Fruit fly (Drosophila melanogaster) whole organism, embryonic: Measurements from ENCODE around the gene mRpL20.

ENCODE experiments used
- Aef1 ChIP-seq: fragments of 200-800 bp; sonication (Bioruptor generic); IDR thresholded peaks from 3 replicates; pipeline ENCODE4 v1.3.6; 2022; ENCODE audit warnings: missing biosample characterization, missing genetic modification characterization
- Atf6 ChIP-seq: fragments of 200-800 bp; sonication (Bioruptor generic); IDR thresholded peaks from 2 replicates; pipeline ENCODE4 v1.3.6; 2022; ENCODE audit warnings: missing biosample characterization, missing genetic modification characterization
- Bdp1 ChIP-seq: fragments of 200-800 bp; sonication (Bioruptor generic); optimal IDR thresholded peaks from 3 replicates; lab custom pipeline; 2016; ENCODE audit warnings: missing biosample characterization, missing genetic modification characterization
- CG10147 ChIP-seq: fragments of 200-800 bp; sonication (Bioruptor generic); optimal IDR thresholded peaks from 2 replicates; lab custom pipeline; 2019; ENCODE audit warnings: missing biosample characterization, mild to moderate bottlenecking, missing genetic modification characterization, moderate library complexity
- CG10274 ChIP-seq: fragments of 200-800 bp; sonication (Bioruptor generic); optimal IDR thresholded peaks from 3 replicates; lab custom pipeline; 2017; ENCODE audit warnings: missing biosample characterization, mild to moderate bottlenecking, missing genetic modification characterization
- CG10431 ChIP-seq: fragments of 200-800 bp; sonication (Bioruptor generic); optimal IDR thresholded peaks from 3 replicates; lab custom pipeline; 2018; ENCODE audit warnings: missing biosample characterization, mild to moderate bottlenecking, missing genetic modification characterization
- CG10979 ChIP-seq: fragments of 200-800 bp; sonication (Bioruptor generic); optimal IDR thresholded peaks from 2 replicates; lab custom pipeline; 2018; ENCODE audit warnings: missing biosample characterization, mild to moderate bottlenecking, missing genetic modification characterization, moderate library complexity
- CG12155 ChIP-seq: fragments of 200-800 bp; sonication (Bioruptor generic); optimal IDR thresholded peaks from 3 replicates; lab custom pipeline; 2016; ENCODE audit warnings: missing biosample characterization, missing genetic modification characterization
- CG12219 ChIP-seq: fragments of 200-800 bp; sonication (Bioruptor generic); optimal IDR thresholded peaks from 3 replicates; lab custom pipeline; 2018; ENCODE audit warnings: missing biosample characterization, mild to moderate bottlenecking, missing genetic modification characterization
- CG12299 ChIP-seq: fragments of 200-800 bp; sonication (Bioruptor generic); optimal IDR thresholded peaks from 2 replicates; lab custom pipeline; 2018; ENCODE audit warnings: missing biosample characterization, mild to moderate bottlenecking, missing genetic modification characterization
- CG12391 ChIP-seq: fragments of 200-800 bp; sonication (Bioruptor generic); optimal IDR thresholded peaks from 3 replicates; lab custom pipeline; 2018; ENCODE audit warnings: missing biosample characterization, mild to moderate bottlenecking, missing genetic modification characterization, moderate library complexity
- CG12659 ChIP-seq: fragments of 200-800 bp; sonication (Bioruptor generic); optimal IDR thresholded peaks from 3 replicates; lab custom pipeline; 2017; ENCODE audit warnings: mild to moderate bottlenecking, missing biosample characterization, missing genetic modification reagents, missing genetic modification characterization
- CG14050 ChIP-seq: fragments of 200-800 bp; sonication (Bioruptor generic); IDR thresholded peaks from 3 replicates; pipeline ENCODE4 v1.3.6; 2022; ENCODE audit warnings: missing biosample characterization, missing genetic modification characterization
- CG1647 ChIP-seq: fragments of 200-800 bp; sonication (Bioruptor generic); optimal IDR thresholded peaks from 3 replicates; lab custom pipeline; 2016; ENCODE audit warnings: missing biosample characterization, missing genetic modification characterization
- CG17612 ChIP-seq: fragments of 200-800 bp; sonication (Bioruptor generic); IDR thresholded peaks from 2 replicates; pipeline ENCODE4 v1.3.6; 2022; ENCODE audit warnings: missing biosample characterization, missing genetic modification characterization
- CG18764 ChIP-seq: fragments of 200-800 bp; sonication (Bioruptor generic); optimal IDR thresholded peaks from 3 replicates; lab custom pipeline; 2016; ENCODE audit warnings: missing biosample characterization, missing genetic modification characterization
- CG32532 ChIP-seq: fragments of 200-800 bp; sonication (Bioruptor generic); IDR thresholded peaks from 2 replicates; pipeline ENCODE4 v1.3.6; 2022; ENCODE audit warnings: missing biosample characterization, missing genetic modification characterization
- CG32772 ChIP-seq: fragments of 200-800 bp; sonication (Bioruptor generic); IDR thresholded peaks from 2 replicates; pipeline ENCODE4 v1.3.6; 2022; ENCODE audit warnings: missing biosample characterization, missing genetic modification characterization
- CG3726 ChIP-seq: fragments of 200-800 bp; sonication (Bioruptor generic); IDR thresholded peaks from 3 replicates; pipeline ENCODE4, ENCODE4 v1.3.6; 2022; ENCODE audit warnings: missing biosample characterization, missing genetic modification characterization
- CG4360 ChIP-seq: fragments of 200-800 bp; sonication (Bioruptor generic); IDR thresholded peaks from 2 replicates; pipeline ENCODE4 v1.3.6; 2022; ENCODE audit warnings: missing biosample characterization, missing genetic modification characterization
- CG4730 ChIP-seq: fragments of 200-800 bp; sonication (Bioruptor generic); IDR thresholded peaks from 2 replicates; pipeline ENCODE4 v1.3.6; 2022; ENCODE audit warnings: missing biosample characterization, missing genetic modification characterization
- CG6854 ChIP-seq: fragments of 200-800 bp; sonication (Bioruptor generic); optimal IDR thresholded peaks from 3 replicates; lab custom pipeline; 2017; ENCODE audit warnings: missing biosample characterization, mild to moderate bottlenecking, missing genetic modification characterization
- CG7556 ChIP-seq: fragments of 200-800 bp; sonication (Bioruptor generic); optimal IDR thresholded peaks from 2 replicates; lab custom pipeline; 2017; ENCODE audit warnings: missing biosample characterization, mild to moderate bottlenecking, missing genetic modification characterization
- CG8478 ChIP-seq: fragments of >200 bp; optimal IDR thresholded peaks from 2 replicates; lab custom pipeline; 2018
- CG9932 ChIP-seq: fragments of 200-800 bp; sonication (Bioruptor generic); IDR thresholded peaks from 2 replicates; pipeline ENCODE4 v1.3.6; 2022; ENCODE audit warnings: missing biosample characterization, missing genetic modification characterization
- Dfd ChIP-seq, 2 experiments: fragments of >200 bp; optimal IDR thresholded peaks; 2 replicates each; lab custom pipeline; 2017; ENCODE audit warnings: missing biosample characterization in 2 of 2, missing genetic modification characterization in 2 of 2
- HHEX ChIP-seq: fragments of 200-800 bp; sonication (Bioruptor generic); optimal IDR thresholded peaks from 3 replicates; lab custom pipeline; 2017; ENCODE audit warnings: missing biosample characterization, mild to moderate bottlenecking, missing genetic modification characterization, missing genetic modification reagents
- Lpt ChIP-seq: fragments of >200 bp; optimal IDR thresholded peaks from 2 replicates; lab custom pipeline; 2018; ENCODE audit warnings: missing biosample characterization, missing genetic modification characterization
- MTF-1 ChIP-seq: fragments of 200-800 bp; sonication (Bioruptor generic); optimal IDR thresholded peaks from 2 replicates; lab custom pipeline; 2018; ENCODE audit warnings: missing biosample characterization, mild to moderate bottlenecking, missing genetic modification characterization, borderline replicate concordance
- Med ChIP-seq: fragments of 200-800 bp; sonication (Bioruptor generic); peaks from one replicate; lab custom pipeline; 2016; ENCODE audit warnings: missing biosample characterization, missing genetic modification characterization, mild to moderate bottlenecking, inconsistent platforms, moderate library complexity
- NC2β ChIP-seq: fragments of 200-800 bp; sonication (Bioruptor generic); optimal IDR thresholded peaks from 2 replicates; lab custom pipeline; 2016; ENCODE audit warnings: missing biosample characterization, missing genetic modification characterization
- PHDP ChIP-seq: fragments of 200-800 bp; sonication (Bioruptor generic); optimal IDR thresholded peaks from 3 replicates; lab custom pipeline; 2018; ENCODE audit warnings: missing biosample characterization, mild to moderate bottlenecking, missing genetic modification characterization, moderate library complexity
- Trl ChIP-seq, 3 experiments: fragments of >200 bp in 2 of 3; fragments of 200-800 bp in 1 of 3; sonication (Bioruptor generic) in 1 of 3; optimal IDR thresholded peaks; 2 replicates in 1 of 3; 3 replicates in 2 of 3; lab custom pipeline; 2016 to 2017; ENCODE audit warnings: missing biosample characterization in 1 of 3, missing genetic modification characterization in 1 of 3
- YL-1 ChIP-seq: fragments of 200-800 bp; sonication (Bioruptor generic); optimal IDR thresholded peaks from 3 replicates; lab custom pipeline; 2017; ENCODE audit warnings: missing biosample characterization, mild to moderate bottlenecking, missing genetic modification characterization
- ac ChIP-seq: fragments of 200-800 bp; sonication (Bioruptor generic); optimal IDR thresholded peaks from 3 replicates; lab custom pipeline; 2017; ENCODE audit warnings: missing biosample characterization, mild to moderate bottlenecking, missing genetic modification characterization
- ci ChIP-seq: fragments of 200-800 bp; sonication (Bioruptor generic); IDR thresholded peaks from 3 replicates; pipeline ENCODE4 v1.3.6; 2022; ENCODE audit warnings: missing biosample characterization, missing genetic modification characterization
- dmrt11E ChIP-seq: fragments of 200-800 bp; sonication (Bioruptor generic); optimal IDR thresholded peaks from 3 replicates; lab custom pipeline; 2018; ENCODE audit warnings: missing biosample characterization, mild to moderate bottlenecking, missing genetic modification characterization, moderate library complexity
- dmrt99B ChIP-seq: fragments of 200-800 bp; sonication (Bioruptor generic); optimal IDR thresholded peaks from 2 replicates; lab custom pipeline; 2018; ENCODE audit warnings: missing biosample characterization, mild to moderate bottlenecking, missing genetic modification characterization, moderate library complexity
- gce ChIP-seq: fragments of 200-800 bp; sonication (Bioruptor generic); IDR thresholded peaks from 3 replicates; pipeline ENCODE4 v1.3.6; 2022; ENCODE audit warnings: missing biosample characterization, missing genetic modification characterization
- jumu ChIP-seq: fragments of 200-800 bp; sonication (Bioruptor generic); optimal IDR thresholded peaks from 3 replicates; lab custom pipeline; 2016; ENCODE audit warnings: missing biosample characterization, missing genetic modification characterization
- lov ChIP-seq, 2 experiments: fragments of 200-800 bp in 1 of 2; fragments of >200 bp in 1 of 2; sonication (Bioruptor generic) in 1 of 2; IDR thresholded peaks in 1 of 2; optimal IDR thresholded peaks in 1 of 2; 2 replicates in 1 of 2; 3 replicates in 1 of 2; pipeline versions ENCODE4 v1.3.6 to Lab custom; 2017 to 2022; ENCODE audit warnings: missing biosample characterization in 1 of 2, missing genetic modification characterization in 1 of 2
- nom ChIP-seq: fragments of 200-800 bp; sonication (Bioruptor generic); optimal IDR thresholded peaks from 2 replicates; lab custom pipeline; 2017; ENCODE audit warnings: missing biosample characterization, missing genetic modification characterization, mild to moderate bottlenecking, moderate library complexity, missing genetic modification reagents
- pfk ChIP-seq: fragments of 200-800 bp; sonication (Bioruptor generic); optimal IDR thresholded peaks from 2 replicates; lab custom pipeline; 2018; ENCODE audit warnings: missing biosample characterization, mild to moderate bottlenecking, missing genetic modification characterization, moderate library complexity
- schlank ChIP-seq: fragments of 200-800 bp; sonication (Bioruptor generic); optimal IDR thresholded peaks from 2 replicates; lab custom pipeline; 2018; ENCODE audit warnings: missing biosample characterization, mild to moderate bottlenecking, missing genetic modification characterization
- sd ChIP-seq: fragments of 200-800 bp; sonication (Bioruptor generic); optimal IDR thresholded peaks from 3 replicates; lab custom pipeline; 2018; ENCODE audit warnings: missing biosample characterization, mild to moderate bottlenecking, missing genetic modification characterization, moderate library complexity
- seq ChIP-seq: fragments of 200-800 bp; sonication (Bioruptor generic); IDR thresholded peaks from 2 replicates; pipeline ENCODE4 v1.3.6; 2022; ENCODE audit warnings: missing biosample characterization, missing genetic modification characterization
- sim ChIP-seq: fragments of 200-800 bp; sonication (Bioruptor generic); IDR thresholded peaks from 2 replicates; pipeline ENCODE4 v1.3.6; 2022; ENCODE audit warnings: missing biosample characterization, missing genetic modification characterization
- so ChIP-seq: fragments of 200-800 bp; sonication (Bioruptor generic); IDR thresholded peaks from 3 replicates; pipeline ENCODE4 v1.3.6; 2022; ENCODE audit warnings: missing biosample characterization, missing genetic modification characterization
- stc ChIP-seq: fragments of 200-800 bp; sonication (Bioruptor generic); IDR thresholded peaks from 2 replicates; pipeline ENCODE4 v1.3.6; 2022; ENCODE audit warnings: missing biosample characterization, missing genetic modification characterization
- sug ChIP-seq: fragments of 200-800 bp; optimal IDR thresholded peaks from 2 replicates; lab custom pipeline; 2019; ENCODE audit warnings: missing biosample characterization, mild to moderate bottlenecking, missing genetic modification characterization, moderate library complexity
- trem ChIP-seq: fragments of 200-800 bp; optimal IDR thresholded peaks from 3 replicates; lab custom pipeline; 2019; ENCODE audit warnings: missing biosample characterization, mild to moderate bottlenecking, missing genetic modification characterization, moderate library complexity

mRpL20 gene

DNA sequence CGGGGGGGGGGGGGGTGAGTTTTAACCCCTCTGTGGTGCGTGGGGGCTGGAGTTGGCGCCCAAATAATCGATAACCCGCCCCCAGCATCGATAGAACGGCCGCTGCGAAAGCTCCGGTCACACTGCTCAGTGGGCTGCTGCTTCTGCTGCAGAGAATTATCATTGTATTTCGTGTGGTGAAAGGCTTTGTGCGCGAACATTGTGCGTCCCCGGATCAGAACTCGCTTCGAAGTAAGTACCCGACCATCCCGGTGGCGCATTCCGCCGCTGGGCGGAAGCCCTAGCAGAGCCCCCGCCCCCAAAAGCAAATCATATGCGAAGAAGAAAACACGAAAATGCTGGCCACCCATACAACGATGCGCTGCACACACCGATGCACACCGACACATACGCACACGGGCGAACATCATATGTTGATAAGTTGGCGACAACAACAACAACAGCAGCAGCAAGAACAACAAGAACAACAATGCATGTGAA is 26.7 kb upstream of the mRpL20 start, which contains the start of gene Syx13 (continued):
- TF ChIP-seq CG12219 (GFP tag; lab: Kevin White, UChicago) (no peak), Dfd (GFP tag; optimal IDR thresholded peaks at IDR 0.05; lab: Kevin White, UChicago) (no peak), HHEX (GFP tag; lab: Kevin White, UChicago) (peak; percentile 1), CG9932 (GFP tag; lab: Robert Waterston, UW) (no peak; the same call in 1 of the 2 replicates), sug (tag; lab: Kevin White, UChicago) (peak; percentile 97), CG18764 (no peak), ci (GFP tag; lab: Robert Waterston, UW) (peak; percentile 25; the same call in 2 of the 3 replicates), CG14050 (GFP tag; lab: Robert Waterston, UW) (no peak), CG32772 (no peak), CG12659 (GFP tag; lab: Kevin White, UChicago) (peak; percentile 84), jumu (GFP tag; lab: Kevin White, UChicago) (no peak), dmrt11E (tag; lab: Kevin White, UChicago) (no peak), Aef1 (GFP tag; lab: Robert Waterston, UW) (peak; percentile 39; the same call in 2 of the 3 replicates), CG6854 (GFP tag; lab: Kevin White, UChicago) (no peak), Bdp1 (GFP tag; lab: Kevin White, UChicago) (no peak), sd (tag; lab: Kevin White, UChicago) (peak; percentile 86), stc (GFP tag; lab: Robert Waterston, UW) (no peak), NC2β (GFP tag; lab: Kevin White, UChicago) (no peak), CG12391 (peak; percentile 11), ac (GFP tag; lab: Kevin White, UChicago) (no peak), CG10979 (tag; lab: Kevin White, UChicago) (peak; percentile 11), CG12299 (tag; lab: Kevin White, UChicago) (peak; percentile 10), CG17612 (GFP tag; lab: Robert Waterston, UW) (no peak), schlank (tag; lab: Kevin White, UChicago) (no peak), CG8478 (peak; percentile 86), sim (no peak), CG3726 (GFP tag; lab: Robert Waterston, UW) (no peak), YL-1 (GFP tag; lab: Kevin White, UChicago) (peak; percentile 95), seq (0 out of 2 replicates have a peak, but pooled peaks have one; percentile 43), dmrt99B (tag; lab: Kevin White, UChicago) (no peak), CG10274 (GFP tag; lab: Kevin White, UChicago) (no peak), Lpt (no peak), Med (peak; percentile 79), MTF-1 (GFP tag; lab: Kevin White, UChicago) (no peak), Atf6 (GFP tag; lab: Robert Waterston, UW) (no peak), pfk (GFP tag; lab: Kevin White, UChicago) (no peak), trem (tag; lab: Kevin White, UChicago) (peak; percentile 75), CG10147 (GFP tag; lab: Kevin White, UChicago) (peak; percentile 55), CG1647 (GFP tag; lab: Kevin White, UChicago) (no peak), CG32532 (GFP tag; lab: Robert Waterston, UW) (0 out of 2 replicates have a peak, but pooled peaks have one; percentile 17), CG10431 (GFP tag; lab: Kevin White, UChicago) (no peak), PHDP (tag; lab: Kevin White, UChicago) (peak; percentile 1), gce (no peak), CG4360 (GFP tag; lab: Robert Waterston, UW) (peak; percentile 99), so (GFP tag; lab: Robert Waterston, UW) (no peak), CG12155 (GFP tag; lab: Kevin White, UChicago) (no peak), lov (optimal IDR thresholded peaks at IDR 0.05; lab: Kevin White, UChicago) (no peak), lov (GFP tag; IDR thresholded peaks at IDR 0.05; lab: Robert Waterston, UW) (no peak), CG7556 (no peak), Trl (optimal IDR thresholded peaks at IDR 0.05; lab: Kevin White, UChicago) (no peak), Trl (GFP tag; optimal IDR thresholded peaks at IDR 0.05; lab: Kevin White, UChicago) (no peak), nom (GFP tag; lab: Kevin White, UChicago) (peak; percentile 26), CG4730 (GFP tag; lab: Robert Waterston, UW) (no peak)
